Worm (Caenorhabditis elegans): Measurements from ENCODE around the gene W03C9.6.

Gene W03C9.6

DNA sequence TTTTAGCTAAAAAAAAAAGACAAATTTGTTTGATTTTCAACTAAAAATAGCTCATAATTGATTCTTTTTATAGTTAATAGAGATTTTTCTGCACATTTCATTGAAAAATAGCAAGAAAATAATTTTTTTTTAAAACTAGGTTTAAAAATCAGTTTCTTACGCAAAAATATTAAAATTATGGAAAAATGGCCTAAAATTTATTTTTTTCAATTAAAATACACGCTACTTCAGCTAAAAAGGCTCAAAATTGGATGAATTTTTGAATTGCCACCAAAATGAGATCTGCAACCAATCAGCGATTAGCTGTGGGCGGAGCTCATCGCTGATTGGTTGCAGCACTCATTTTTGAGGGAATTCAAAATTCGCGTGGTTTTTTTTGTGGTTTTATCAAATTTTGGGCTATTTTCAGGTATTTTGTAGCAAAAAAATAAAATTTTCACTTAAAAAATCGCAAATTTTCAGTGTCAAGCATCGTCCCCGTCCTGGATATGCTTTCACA lies 8.9 kb downstream of the W03C9.6 start:
- TF ChIP-seq ama-1 (optimal IDR thresholded peaks at IDR 0.05) (no peak), ceh-16 (tag; optimal IDR thresholded peaks at IDR 0.05) (no peak), crh-2 (tag; optimal IDR thresholded peaks at IDR 0.05) (no peak), ztf-4 (tag; optimal IDR thresholded peaks at IDR 0.05) (no peak), mdl-1 (tag; optimal IDR thresholded peaks at IDR 0.05) (no peak), sma-9 (GFP tag; optimal IDR thresholded peaks at IDR 0.05) (no peak), sma-9 (tag; optimal IDR thresholded peaks at IDR 0.05) (no peak), gmeb-1 (tag; optimal IDR thresholded peaks at IDR 0.05) (no peak), nhr-237 (tag; optimal IDR thresholded peaks at IDR 0.05) (no peak), dmd-4 (tag; optimal IDR thresholded peaks at IDR 0.05) (no peak)

DNA sequence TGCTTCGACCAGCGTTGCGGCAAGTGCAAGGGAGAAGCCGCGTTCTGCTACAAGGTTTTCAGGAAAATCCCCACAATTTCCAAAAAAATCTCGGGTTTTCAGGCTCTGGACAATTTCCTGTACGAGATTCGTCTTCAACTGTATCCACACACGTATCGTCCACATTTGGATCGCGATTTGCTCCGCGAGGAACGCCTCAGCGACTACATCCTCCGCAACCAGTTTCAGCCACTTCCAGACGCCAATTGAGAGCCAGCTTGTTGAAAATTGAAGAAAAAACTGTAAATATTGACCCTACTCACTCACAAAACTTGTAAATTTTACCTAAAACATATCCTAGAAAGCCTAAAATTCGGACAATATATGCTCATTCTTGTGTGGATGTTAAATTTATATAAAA lies 10.5 kb downstream of the W03C9.6 start:
- TF ChIP-seq sma-3 (GFP tag; optimal IDR thresholded peaks at IDR 0.05), result no peak
- TF ChIP-seq ama-1 (optimal IDR thresholded peaks at IDR 0.05), result peak; percentile 51
- TF ChIP-seq nhr-129 (tag; optimal IDR thresholded peaks at IDR 0.05), result peak; percentile 3

DNA sequence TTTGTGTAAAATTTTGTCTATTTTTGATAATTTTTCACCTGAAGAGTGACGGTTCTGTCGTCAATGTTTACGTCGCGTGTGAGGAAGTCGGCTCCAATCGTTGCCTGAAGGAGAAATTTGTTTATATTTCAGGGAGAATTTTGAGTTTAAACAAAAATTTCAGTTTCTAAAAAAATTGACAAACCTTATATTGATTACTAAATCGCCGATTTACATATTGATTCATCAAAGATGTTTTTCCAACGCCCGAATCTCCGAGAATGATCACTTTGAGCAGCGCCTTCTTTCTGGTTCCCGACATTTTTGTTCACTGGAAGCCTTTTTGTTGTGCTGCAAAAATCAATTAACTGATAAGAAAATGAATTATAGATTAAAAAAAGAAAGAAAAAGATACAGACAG lies 12.3 kb downstream of the W03C9.6 start, which contains the start of gene rab-7:
TSS of gene rab-7 (minus strand) at position 330 of the 400 bp plus-strand sequence.
- TF ChIP-seq peb-1 (tag; optimal IDR thresholded peaks at IDR 0.05) (no peak), lin-39 (tag; optimal IDR thresholded peaks at IDR 0.05) (no peak), lsy-2 (tag; optimal IDR thresholded peaks at IDR 0.05) (peak in 1 of 2 experiments; percentile 17), ZK546.5 (tag; optimal IDR thresholded peaks at IDR 0.05) (no peak), elt-3 (tag; optimal IDR thresholded peaks at IDR 0.05) (no peak), lin-13 (GFP tag; optimal IDR thresholded peaks at IDR 0.05) (peak; percentile 29), aly-2 (tag; optimal IDR thresholded peaks at IDR 0.05) (no peak), ama-1 (optimal IDR thresholded peaks at IDR 0.05) (peak; percentile 75), ztf-1 (GFP tag; conservative IDR thresholded peaks at IDR 0.05) (no peak), sma-3 (GFP tag; optimal IDR thresholded peaks at IDR 0.05) (no peak), F13H6.1 (tag; optimal IDR thresholded peaks at IDR 0.05) (no peak), lin-11 (tag; optimal IDR thresholded peaks at IDR 0.05) (no peak), elt-1 (tag; optimal IDR thresholded peaks at IDR 0.05) (no peak), unc-62 (GFP tag; optimal IDR thresholded peaks at IDR 0.05) (no peak), nhr-237 (tag; optimal IDR thresholded peaks at IDR 0.05) (no peak), unc-55 (GFP tag; optimal IDR thresholded peaks at IDR 0.05) (no peak), fos-1 (tag; optimal IDR thresholded peaks at IDR 0.05) (no peak), blmp-1 (tag; optimal IDR thresholded peaks at IDR 0.05; ENCODE audit: insufficient read depth) (no peak), nhr-12 (tag; optimal IDR thresholded peaks at IDR 0.05) (no peak), R02D3.7 (tag; optimal IDR thresholded peaks at IDR 0.05) (no peak), ztf-11 (tag; optimal IDR thresholded peaks at IDR 0.05) (no peak), mdl-1 (tag; optimal IDR thresholded peaks at IDR 0.05) (no peak), sem-4 (tag; optimal IDR thresholded peaks at IDR 0.05) (no peak), skn-1 (tag; optimal IDR thresholded peaks at IDR 0.05) (no peak), nhr-11 (tag; optimal IDR thresholded peaks at IDR 0.05) (no peak), ceh-16 (tag; optimal IDR thresholded peaks at IDR 0.05) (no peak), ztf-4 (tag; optimal IDR thresholded peaks at IDR 0.05) (peak; percentile 2), nhr-6 (tag; optimal IDR thresholded peaks at IDR 0.05) (peak; percentile 31), gmeb-1 (tag; optimal IDR thresholded peaks at IDR 0.05) (peak; percentile 36), sma-9 (GFP tag; optimal IDR thresholded peaks at IDR 0.05) (no peak), sma-9 (tag; optimal IDR thresholded peaks at IDR 0.05) (no peak), nhr-25 (tag; optimal IDR thresholded peaks at IDR 0.05) (no peak), mab-5 (tag; optimal IDR thresholded peaks at IDR 0.05) (no peak)

DNA sequence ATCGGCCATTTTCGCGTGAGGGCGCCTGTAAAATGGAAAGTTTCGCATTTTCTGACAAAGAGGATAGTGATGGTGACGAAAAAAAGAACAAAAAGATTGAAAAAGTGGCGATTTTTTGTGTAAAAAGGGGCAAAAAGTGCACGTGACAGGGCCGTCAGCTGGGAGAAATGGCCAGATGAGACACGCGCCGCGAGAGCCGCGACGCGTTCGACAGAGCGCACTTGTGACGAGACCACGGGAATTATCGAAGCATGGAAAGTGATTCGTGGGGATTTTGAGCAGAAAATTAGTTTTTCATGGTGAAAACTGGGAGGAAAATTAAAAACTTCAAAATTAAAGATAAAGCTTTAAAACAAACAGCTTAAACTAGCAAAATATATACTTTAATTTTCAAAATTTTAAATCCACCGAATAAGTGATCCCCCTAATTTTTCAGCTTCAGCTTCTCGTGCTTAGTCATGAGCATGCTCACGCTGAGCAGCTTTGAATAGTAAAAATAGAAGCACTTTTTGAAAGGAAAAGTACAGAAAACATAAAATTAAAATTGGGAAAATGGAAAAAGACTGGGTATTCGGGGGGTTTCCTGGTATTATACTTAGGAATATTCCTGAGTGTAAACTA lies 13.3 kb downstream of the W03C9.6 start, which contains the start of gene W03C9.5:
TSS of gene W03C9.5 (minus strand) at position 38 of the 621 bp plus-strand sequence.
- no peak for TF ChIP-seq nhr-23 (tag; optimal IDR thresholded peaks at IDR 0.05)
- TF ChIP-seq sma-9 (GFP tag; optimal IDR thresholded peaks at IDR 0.05), result peak; percentile 87
- TF ChIP-seq sma-9 (tag; optimal IDR thresholded peaks at IDR 0.05), result no peak
- no peak for TF ChIP-seq nhr-12 (tag; optimal IDR thresholded peaks at IDR 0.05)
- peak; percentile 52 for TF ChIP-seq lin-39 (tag; optimal IDR thresholded peaks at IDR 0.05)
- peak; percentile 95 for TF ChIP-seq nhr-25 (tag; optimal IDR thresholded peaks at IDR 0.05)
- peak; percentile 96 for TF ChIP-seq fos-1 (tag; optimal IDR thresholded peaks at IDR 0.05)
- peak; percentile 65 to 95 for TF ChIP-seq mdl-1 (tag; optimal IDR thresholded peaks at IDR 0.05)
- peak; percentile 81 for TF ChIP-seq ztf-4 (tag; optimal IDR thresholded peaks at IDR 0.05)
- TF ChIP-seq C34F6.9 (tag; optimal IDR thresholded peaks at IDR 0.05), result peak; percentile 99
- TF ChIP-seq nhr-6 (tag; optimal IDR thresholded peaks at IDR 0.05), result peak; percentile 79
- peak; percentile 96 for TF ChIP-seq sma-3 (GFP tag; optimal IDR thresholded peaks at IDR 0.05)
- peak; percentile 81 for TF ChIP-seq Y55F3AM.14 (GFP tag; optimal IDR thresholded peaks at IDR 0.05)
- TF ChIP-seq nhr-21 (tag; optimal IDR thresholded peaks at IDR 0.05), result peak; percentile 78
- TF ChIP-seq elt-1 (tag; optimal IDR thresholded peaks at IDR 0.05), result no peak
- TF ChIP-seq unc-55 (GFP tag; optimal IDR thresholded peaks at IDR 0.05), result peak; percentile 97
- TF ChIP-seq aly-2 (tag; optimal IDR thresholded peaks at IDR 0.05), result no peak
- peak; percentile 10 for TF ChIP-seq nhr-237 (tag; optimal IDR thresholded peaks at IDR 0.05)
- TF ChIP-seq nhr-77 (tag; optimal IDR thresholded peaks at IDR 0.05), result peak; percentile 66
- peak; percentile 96 for TF ChIP-seq lin-13 (GFP tag; optimal IDR thresholded peaks at IDR 0.05)
- TF ChIP-seq R02D3.7 (tag; optimal IDR thresholded peaks at IDR 0.05), result no peak
- TF ChIP-seq mbf-1 (tag; optimal IDR thresholded peaks at IDR 0.05), result no peak
- peak; percentile 73 for TF ChIP-seq sem-4 (tag; optimal IDR thresholded peaks at IDR 0.05)
- TF ChIP-seq snpc-4 (tag; optimal IDR thresholded peaks at IDR 0.05), result peak; percentile 70
- peak; percentile 88 for TF ChIP-seq gmeb-1 (tag; optimal IDR thresholded peaks at IDR 0.05)
- TF ChIP-seq blmp-1 (tag; optimal IDR thresholded peaks at IDR 0.05; ENCODE audit: insufficient read depth), result peak; percentile 80
- TF ChIP-seq lin-11 (tag; optimal IDR thresholded peaks at IDR 0.05), result peak; percentile 87
- peak; percentile 93 for TF ChIP-seq nhr-129 (tag; optimal IDR thresholded peaks at IDR 0.05)
- no peak for TF ChIP-seq ztf-1 (GFP tag; conservative IDR thresholded peaks at IDR 0.05)
- no peak for TF ChIP-seq dmd-4 (tag; optimal IDR thresholded peaks at IDR 0.05)

All from whole organism, L2 larva.